Fruit fly (Drosophila melanogaster): ENCODE measurements around the gene TBC1D16.

- TF ChIP-seq Jra (GFP tag; optimal IDR thresholded peaks at IDR 0.05) (no peak), OdsH (GFP tag; optimal IDR thresholded peaks at IDR 0.05) (no peak), sage (GFP tag; optimal IDR thresholded peaks at IDR 0.05) (no peak)
Observed at dm6 chr2L:10393467-10393866, 42.0 kb downstream of the TBC1D16 start.

Data from whole organism, wandering third instar larva.